Fruit fly (Drosophila melanogaster) whole organism: ENCODE results near the gene CG14710.

Experiments used
- CG8478 ChIP-seq: fragments of >200 bp; optimal IDR thresholded peaks from 2 replicates; lab custom pipeline; 2018; ENCODE audit warnings: inconsistent platforms
- Dll ChIP-seq: fragments of >200 bp; optimal IDR thresholded peaks from 2 replicates; lab custom pipeline; 2017
- pan ChIP-seq: fragments of >200 bp; optimal IDR thresholded peaks from 2 replicates; lab custom pipeline; 2017
- psq ChIP-seq: fragments of >200 bp; optimal IDR thresholded peaks from 2 replicates; lab custom pipeline; 2017
- usp ChIP-seq: fragments of >200 bp; optimal IDR thresholded peaks from 2 replicates; lab custom pipeline; 2017; ENCODE audit warnings: missing biosample characterization, missing genetic modification characterization, mixed read lengths

dm6 chr3R:11606679-11607078, 13.2 kb upstream of the CG14710 start:
- no peak for TF ChIP-seq CG8478
- TF ChIP-seq psq (lab: Kevin White, UChicago), result no peak
- no peak for TF ChIP-seq pan
- no peak for TF ChIP-seq usp
- TF ChIP-seq Dll, result no peak
